Worm (Caenorhabditis elegans) whole organism, late embryonic: ENCODE results near the gene ssp-36.

Experiments
- C38D4.7 ChIP-seq: fragments of 200-800 bp; sonication (Bioruptor generic); optimal IDR thresholded peaks from 2 replicates; lab custom pipeline; 2018; ENCODE audit warnings: mild to moderate bottlenecking, missing genetic modification characterization, moderate library complexity, missing compliant biosample characterization
- F13H6.1 ChIP-seq: sonication (generic microtip); optimal IDR thresholded peaks from 2 replicates; lab custom pipeline; 2016; ENCODE audit warnings: missing genetic modification characterization, missing compliant biosample characterization
- ceh-31 ChIP-seq: sonication (generic microtip); optimal IDR thresholded peaks from 2 replicates; lab custom pipeline; 2016; ENCODE audit warnings: missing genetic modification characterization, missing compliant biosample characterization
- eyg-1 ChIP-seq: sonication (generic microtip); optimal IDR thresholded peaks from 2 replicates; lab custom pipeline; 2016; ENCODE audit warnings: missing genotype, missing genetic modification characterization, missing compliant biosample characterization
- fkh-10 ChIP-seq: fragments of 150-350 bp; optimal IDR thresholded peaks from 2 replicates; lab custom pipeline; 2014; ENCODE audit warnings: missing biosample characterization, missing genetic modification reagents, missing genetic modification characterization
- mec-3 ChIP-seq: sonication (generic microtip); optimal IDR thresholded peaks from 2 replicates; lab custom pipeline; 2016; ENCODE audit warnings: borderline replicate concordance, missing genetic modification characterization, missing compliant biosample characterization
- npax-4 ChIP-seq: sonication (generic microtip); optimal IDR thresholded peaks from 2 replicates; lab custom pipeline; 2016; ENCODE audit warnings: missing genetic modification characterization, missing compliant biosample characterization
- pag-3 ChIP-seq: sonication (generic microtip); optimal IDR thresholded peaks from 2 replicates; lab custom pipeline; 2016; ENCODE audit warnings: missing compliant biosample characterization, missing genetic modification characterization, borderline replicate concordance
- pat-9 ChIP-seq: fragments of 200-800 bp; sonication (Bioruptor generic); optimal IDR thresholded peaks from 2 replicates; lab custom pipeline; 2018; ENCODE audit warnings: mild to moderate bottlenecking, missing genetic modification characterization, moderate library complexity, missing compliant biosample characterization
- pha-4 ChIP-seq: fragments of 150-350 bp; optimal IDR thresholded peaks from 2 replicates; lab custom pipeline; 2018; ENCODE audit warnings: missing biosample characterization, missing genetic modification reagents, missing genetic modification characterization
- pros-1 ChIP-seq: fragments of 150-350 bp; optimal IDR thresholded peaks from 2 replicates; lab custom pipeline; 2014; ENCODE audit warnings: missing biosample characterization, missing genetic modification reagents, missing genetic modification characterization
- ref-2 ChIP-seq: sonication (generic microtip); optimal IDR thresholded peaks from 2 replicates; lab custom pipeline; 2016; ENCODE audit warnings: missing genetic modification characterization, missing compliant biosample characterization
- rnt-1 ChIP-seq: sonication (generic microtip); optimal IDR thresholded peaks from 2 replicates; lab custom pipeline; 2016; ENCODE audit warnings: missing genetic modification characterization, missing compliant biosample characterization
- sox-4 ChIP-seq: sonication (generic microtip); optimal IDR thresholded peaks from 2 replicates; lab custom pipeline; 2017; ENCODE audit warnings: mild to moderate bottlenecking, missing genetic modification characterization, inconsistent platforms, missing compliant biosample characterization

DNA sequence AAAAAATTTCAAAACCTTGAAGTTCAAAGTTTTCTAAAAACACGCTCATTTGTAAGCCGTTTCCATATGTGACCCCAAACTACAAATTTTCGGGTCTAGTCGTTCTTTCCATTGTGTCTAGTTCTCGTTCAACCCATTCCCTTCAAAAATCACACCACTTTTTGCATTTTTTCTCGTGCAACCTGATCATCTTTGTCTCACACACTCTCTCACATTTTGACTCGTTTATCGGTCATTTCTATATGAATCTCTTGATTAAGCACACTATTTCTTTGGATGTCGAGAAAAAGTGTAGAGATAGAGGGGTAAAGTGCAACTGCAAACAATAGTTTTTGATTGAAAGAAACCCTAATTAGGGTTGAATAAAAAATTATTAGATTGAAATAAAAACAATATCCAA is 37.4 kb upstream of the ssp-36 start:
- TF ChIP-seq eyg-1 (tag; lab: Kevin White, UChicago) (no peak), ref-2 (tag; lab: Kevin White, UChicago) (no peak), C38D4.7 (GFP tag; lab: Kevin White, UChicago) (no peak), mec-3 (tag; lab: Kevin White, UChicago) (no peak), pha-4 (no peak), ceh-31 (tag; lab: Kevin White, UChicago) (no peak), pat-9 (tag; lab: Kevin White, UChicago) (no peak), pros-1 (tag; lab: Kevin White, UChicago) (no peak), F13H6.1 (tag; lab: Kevin White, UChicago) (no peak), pag-3 (tag; lab: Kevin White, UChicago) (no peak), fkh-10 (GFP tag; lab: Kevin White, UChicago) (no peak), sox-4 (no peak), rnt-1 (tag; lab: Kevin White, UChicago) (no peak), npax-4 (tag; lab: Kevin White, UChicago) (no peak)
